Fruit fly (Drosophila melanogaster) S2 (cell line): ENCODE data around the gene armi.

Experiments used
- CG8478 ChIP-seq: fragments of >200 bp; optimal IDR thresholded peaks from 2 replicates; lab custom pipeline; 2018
- CTCF ChIP-seq, 2 experiments: fragments of >200 bp; optimal IDR thresholded peaks; 2 replicates each; lab custom pipeline; 2018

DNA sequence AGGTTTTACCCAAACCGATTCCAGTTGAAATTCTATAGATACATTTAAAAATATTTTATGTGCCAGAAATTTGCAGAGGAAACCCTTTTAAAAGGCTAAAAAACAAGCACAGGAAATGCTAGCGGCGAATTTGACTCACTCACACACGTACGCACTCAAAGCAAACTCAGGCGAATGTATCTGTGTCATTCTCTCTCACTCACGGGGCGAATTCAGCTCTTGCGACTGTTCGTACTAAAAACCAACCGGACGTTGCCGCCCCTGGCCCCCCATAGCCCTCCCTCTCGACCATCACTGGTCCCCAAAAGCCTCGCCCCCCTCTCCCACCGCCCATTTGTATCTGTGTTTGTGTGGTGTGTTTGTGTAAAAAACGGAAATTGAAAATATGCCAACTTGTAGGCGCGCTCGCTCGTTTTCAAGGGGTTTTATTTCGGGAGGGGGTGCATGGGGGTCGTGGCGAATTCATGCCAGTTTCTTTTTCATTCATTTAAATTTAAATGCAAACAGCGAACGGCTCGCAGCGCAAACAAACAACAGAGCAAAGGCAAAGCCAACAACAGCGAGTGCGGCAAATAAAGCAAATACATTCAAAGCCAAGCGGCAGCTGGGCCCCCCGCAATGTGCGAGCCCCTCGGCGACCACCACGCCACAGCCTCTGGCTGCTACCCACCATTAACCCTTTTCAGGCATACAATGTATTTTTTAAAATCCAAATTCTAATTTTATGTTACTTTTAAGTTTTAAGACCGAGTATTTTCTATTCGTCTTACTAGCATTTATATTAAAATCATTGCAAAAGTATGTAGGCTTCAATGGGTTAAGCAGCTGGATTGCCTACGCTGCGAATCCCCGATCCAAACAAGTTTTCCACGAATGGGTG is 42.7 kb upstream of the armi start:
- TF ChIP-seq CTCF (optimal IDR thresholded peaks at IDR 0.05; lab: Kevin White, UChicago) (no peak), CG8478 (lab: Kevin White, UChicago) (peak; percentile 44)
